Worm (Caenorhabditis elegans): ENCODE data around the gene Y37E11AR.7.

DNA sequence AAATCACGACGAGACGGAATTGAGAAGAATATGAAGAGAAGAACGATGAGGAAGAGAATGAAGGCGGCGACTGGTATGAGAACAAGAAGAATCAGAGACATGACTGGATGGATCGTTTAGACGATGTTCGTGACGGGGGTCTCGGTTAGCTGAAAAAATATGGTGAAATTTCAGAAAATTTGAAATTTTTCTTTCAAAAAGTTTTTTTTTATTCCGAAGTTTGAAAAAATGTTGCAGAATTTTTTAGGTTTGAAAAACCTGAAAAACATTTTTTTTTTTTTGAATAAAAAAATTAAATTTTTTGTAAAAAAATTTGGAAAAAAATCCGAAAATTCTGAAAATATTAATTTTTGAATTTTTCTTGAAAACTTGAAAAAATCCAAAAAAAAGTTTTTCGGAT is 36.2 kb downstream of the Y37E11AR.7 start, which contains the start of gene Y37E11AM.3:
- TF ChIP-seq F49E8.2 (tag; optimal IDR thresholded peaks at IDR 0.05; ENCODE audit: borderline replicate concordance) = no peak
- TF ChIP-seq lin-29 (GFP tag; IDR thresholded peaks at IDR 0.05) = no peak
- TF ChIP-seq nhr-237 (tag; optimal IDR thresholded peaks at IDR 0.05) = no peak
- no peak for TF ChIP-seq egl-27 (tag; optimal IDR thresholded peaks at IDR 0.05)
- no peak for TF ChIP-seq lir-3 (tag; optimal IDR thresholded peaks at IDR 0.05)
- no peak for TF ChIP-seq mdl-1 (tag; optimal IDR thresholded peaks at IDR 0.05)
